Fruit fly (Drosophila melanogaster) whole organism, embryonic: Measurements from ENCODE around the gene Efr.
A peak's percentile ranks its signal among the peaks of the same experiment; 100 is the strongest.

Experiments used
- Ada2b ChIP-seq: fragments of 200-800 bp; sonication (Bioruptor generic); IDR thresholded peaks from 2 replicates; pipeline ENCODE4 v1.3.6; 2022; ENCODE audit warnings: missing biosample characterization, missing genetic modification characterization
- Antp ChIP-seq: fragments of 200-800 bp; sonication (Bioruptor generic); optimal IDR thresholded peaks from 3 replicates; lab custom pipeline; 2016; ENCODE audit warnings: missing biosample characterization, missing genetic modification characterization
- Atf3 ChIP-seq: fragments of 200-800 bp; sonication (Bioruptor generic); optimal IDR thresholded peaks from 3 replicates; lab custom pipeline; 2016; ENCODE audit warnings: missing biosample characterization, missing genetic modification characterization
- BtbVII ChIP-seq: fragments of 200-800 bp; sonication (Bioruptor generic); optimal IDR thresholded peaks from 3 replicates; lab custom pipeline; 2017; ENCODE audit warnings: missing biosample characterization, mild to moderate bottlenecking, missing genetic modification characterization
- CG10147 ChIP-seq: fragments of 200-800 bp; sonication (Bioruptor generic); optimal IDR thresholded peaks from 2 replicates; lab custom pipeline; 2019; ENCODE audit warnings: missing biosample characterization, mild to moderate bottlenecking, missing genetic modification characterization, moderate library complexity
- CG10565 ChIP-seq: fragments of 200-800 bp; sonication (Bioruptor generic); optimal IDR thresholded peaks from 3 replicates; lab custom pipeline; 2016; ENCODE audit warnings: missing biosample characterization, mild to moderate bottlenecking, missing genetic modification characterization
- CG11504 ChIP-seq: fragments of 200-800 bp; sonication (Bioruptor generic); optimal IDR thresholded peaks from 3 replicates; lab custom pipeline; 2019; ENCODE audit warnings: missing biosample characterization, mild to moderate bottlenecking, missing genetic modification characterization, moderate library complexity
- CG13287 ChIP-seq: fragments of 200-800 bp; sonication (Bioruptor generic); IDR thresholded peaks from 2 replicates; pipeline ENCODE4 v1.3.6; 2022; ENCODE audit warnings: missing biosample characterization, missing genetic modification characterization; ENCODE audit not compliant: partially characterized antibody
- CG13775 ChIP-seq: fragments of 200-800 bp; sonication (Bioruptor generic); optimal IDR thresholded peaks from 3 replicates; lab custom pipeline; 2017; ENCODE audit warnings: missing biosample characterization, mild to moderate bottlenecking, missing genetic modification characterization
- CG13894 ChIP-seq: fragments of 200-800 bp; sonication (Bioruptor generic); optimal IDR thresholded peaks from 3 replicates; lab custom pipeline; 2018; ENCODE audit warnings: missing biosample characterization, mild to moderate bottlenecking, missing genetic modification characterization, moderate library complexity
- CG14860 ChIP-seq: fragments of 200-800 bp; sonication (Bioruptor generic); IDR thresholded peaks from 3 replicates; pipeline ENCODE4 v1.3.6; 2022; ENCODE audit warnings: missing biosample characterization, missing genetic modification characterization; ENCODE audit not compliant: partially characterized antibody
- CG17802 ChIP-seq: fragments of 200-800 bp; sonication (Bioruptor generic); optimal IDR thresholded peaks from 2 replicates; lab custom pipeline; 2018; ENCODE audit warnings: missing biosample characterization, mild to moderate bottlenecking, missing genetic modification characterization, moderate library complexity
- CG17912 ChIP-seq: fragments of 200-800 bp; sonication (Bioruptor generic); optimal IDR thresholded peaks from 2 replicates; lab custom pipeline; 2018; ENCODE audit warnings: missing biosample characterization, mild to moderate bottlenecking, missing genetic modification characterization
- CG31441 ChIP-seq: fragments of 200-800 bp; sonication (Bioruptor generic); IDR thresholded peaks from 2 replicates; pipeline ENCODE4 v1.3.6; 2022; ENCODE audit warnings: missing biosample characterization, missing genetic modification characterization
- CG32767 ChIP-seq: fragments of 200-800 bp; sonication (Bioruptor generic); IDR thresholded peaks from 2 replicates; pipeline ENCODE4 v1.3.6; 2022; ENCODE audit warnings: missing biosample characterization, missing genetic modification characterization
- CG3838 ChIP-seq: fragments of 200-800 bp; sonication (Bioruptor generic); optimal IDR thresholded peaks from 3 replicates; lab custom pipeline; 2016; ENCODE audit warnings: missing biosample characterization, missing genetic modification characterization
- CG5245 ChIP-seq: fragments of 200-800 bp; sonication (Bioruptor generic); optimal IDR thresholded peaks from 3 replicates; lab custom pipeline; 2016; ENCODE audit warnings: missing biosample characterization, missing genetic modification characterization
- CG7928 ChIP-seq: fragments of 200-800 bp; sonication (Bioruptor generic); optimal IDR thresholded peaks from 2 replicates; lab custom pipeline; 2017; ENCODE audit warnings: missing biosample characterization, mild to moderate bottlenecking, missing genetic modification characterization
- CG8290 ChIP-seq, 3 experiments: fragments of 200-800 bp; sonication (Bioruptor generic); optimal IDR thresholded peaks; 2 replicates each; lab custom pipeline; 2016 to 2019; ENCODE audit warnings: missing biosample characterization in 3 of 3, missing genetic modification characterization in 3 of 3, mild to moderate bottlenecking in 2 of 3, moderate library complexity in 1 of 3
- D19A ChIP-seq: fragments of 200-800 bp; optimal IDR thresholded peaks from 3 replicates; lab custom pipeline; 2019; ENCODE audit warnings: missing biosample characterization, mild to moderate bottlenecking, missing genetic modification characterization, moderate library complexity
- Doc3 ChIP-seq: fragments of 200-800 bp; sonication (Bioruptor generic); IDR thresholded peaks from 3 replicates; pipeline ENCODE4 v1.3.6; 2022; ENCODE audit warnings: missing biosample characterization, missing genetic modification characterization; ENCODE audit not compliant: partially characterized antibody
- E2f1 ChIP-seq: fragments of 200-800 bp; sonication (Bioruptor generic); IDR thresholded peaks from 2 replicates; pipeline ENCODE4 v1.3.6; 2022; ENCODE audit warnings: missing biosample characterization, missing genetic modification characterization
- Elba2 ChIP-seq: fragments of 200-800 bp; sonication (Bioruptor generic); optimal IDR thresholded peaks from 3 replicates; lab custom pipeline; 2016; ENCODE audit warnings: missing biosample characterization, missing genetic modification characterization
- Ets65A ChIP-seq: fragments of 200-800 bp; sonication (Bioruptor generic); peaks from one replicate; lab custom pipeline; 2016; ENCODE audit warnings: missing biosample characterization, missing genetic modification characterization
- Ets97D ChIP-seq: fragments of 200-800 bp; sonication (Bioruptor generic); optimal IDR thresholded peaks from 3 replicates; lab custom pipeline; 2016; ENCODE audit warnings: missing biosample characterization, missing genetic modification characterization
- HLH54F ChIP-seq: fragments of 200-800 bp; sonication (Bioruptor generic); optimal IDR thresholded peaks from 3 replicates; lab custom pipeline; 2016; ENCODE audit warnings: missing biosample characterization, missing genetic modification characterization
- MESR4 ChIP-seq: fragments of 200-800 bp; sonication (Bioruptor generic); optimal IDR thresholded peaks from 2 replicates; lab custom pipeline; 2018; ENCODE audit warnings: missing biosample characterization, mild to moderate bottlenecking, missing genetic modification characterization, moderate library complexity
- Tbp ChIP-seq: fragments of >200 bp; optimal IDR thresholded peaks from 2 replicates; lab custom pipeline; 2018; ENCODE audit warnings: missing biosample characterization, missing genetic modification characterization
- cato ChIP-seq: fragments of 200-800 bp; sonication (Bioruptor generic); optimal IDR thresholded peaks from 2 replicates; lab custom pipeline; 2016; ENCODE audit warnings: missing biosample characterization, missing genetic modification characterization, borderline replicate concordance
- cg ChIP-seq: fragments of 200-800 bp; sonication (Bioruptor generic); optimal IDR thresholded peaks from 3 replicates; lab custom pipeline; 2019; ENCODE audit warnings: missing biosample characterization, mild to moderate bottlenecking, missing genetic modification characterization, moderate library complexity
- chif ChIP-seq, 2 experiments: fragments of 200-800 bp; sonication (Bioruptor generic); optimal IDR thresholded peaks; 3 replicates each; lab custom pipeline; 2016; ENCODE audit warnings: missing biosample characterization in 2 of 2, missing genetic modification characterization in 2 of 2
- da ChIP-seq: fragments of 200-800 bp; sonication (Bioruptor generic); optimal IDR thresholded peaks from 2 replicates; lab custom pipeline; 2016; ENCODE audit warnings: missing biosample characterization, missing genetic modification characterization
- danr ChIP-seq: fragments of 200-800 bp; sonication (Bioruptor generic); IDR thresholded peaks from 2 replicates; pipeline ENCODE4 v1.3.6; 2022; ENCODE audit warnings: missing biosample characterization, missing genetic modification characterization
- dysf ChIP-seq: fragments of 200-800 bp; sonication (Bioruptor generic); IDR thresholded peaks from 3 replicates; pipeline ENCODE4 v1.3.6; 2022; ENCODE audit warnings: missing biosample characterization, missing genetic modification characterization
- en ChIP-seq: fragments of 200-800 bp; sonication (Bioruptor generic); optimal IDR thresholded peaks from 2 replicates; lab custom pipeline; 2016; ENCODE audit warnings: missing biosample characterization, missing genetic modification characterization
- eyg ChIP-seq: fragments of 200-800 bp; sonication (Bioruptor generic); optimal IDR thresholded peaks from 3 replicates; lab custom pipeline; 2016; ENCODE audit warnings: missing biosample characterization, missing genetic modification characterization
- gsb-n ChIP-seq: fragments of 200-800 bp; sonication (Bioruptor generic); optimal IDR thresholded peaks from 3 replicates; lab custom pipeline; 2018; ENCODE audit warnings: missing biosample characterization, mild to moderate bottlenecking, missing genetic modification characterization
- gt ChIP-seq: fragments of 200-800 bp; sonication (Bioruptor generic); IDR thresholded peaks from 2 replicates; pipeline ENCODE4 v1.3.6; 2022; ENCODE audit warnings: missing biosample characterization, missing genetic modification characterization
- inv ChIP-seq: fragments of 200-800 bp; sonication (Bioruptor generic); IDR thresholded peaks from 2 replicates; pipeline ENCODE4 v1.3.6; 2022; ENCODE audit warnings: missing biosample characterization, missing genetic modification characterization; ENCODE audit not compliant: partially characterized antibody
- kah ChIP-seq: fragments of 200-800 bp; sonication (Bioruptor generic); optimal IDR thresholded peaks from 2 replicates; lab custom pipeline; 2018; ENCODE audit warnings: missing biosample characterization, mild to moderate bottlenecking, missing genetic modification characterization
- luna ChIP-seq: fragments of 200-800 bp; sonication (Bioruptor generic); optimal IDR thresholded peaks from 2 replicates; lab custom pipeline; 2016; ENCODE audit warnings: missing biosample characterization, missing genetic modification characterization
- maf-S ChIP-seq: fragments of 200-800 bp; sonication (Bioruptor generic); optimal IDR thresholded peaks from 2 replicates; lab custom pipeline; 2016; ENCODE audit warnings: missing biosample characterization, missing genetic modification characterization
- nerfin-1 ChIP-seq: fragments of 200-800 bp; sonication (Bioruptor generic); optimal IDR thresholded peaks from 3 replicates; lab custom pipeline; 2019; ENCODE audit warnings: missing biosample characterization, mild to moderate bottlenecking, missing genetic modification characterization, moderate library complexity
- odd ChIP-seq: fragments of 200-800 bp; sonication (Bioruptor generic); optimal IDR thresholded peaks from 2 replicates; lab custom pipeline; 2017; ENCODE audit warnings: missing biosample characterization, mild to moderate bottlenecking, missing genetic modification characterization
- otp ChIP-seq: fragments of 200-800 bp; sonication (Bioruptor generic); IDR thresholded peaks from 3 replicates; pipeline ENCODE4, ENCODE4 v1.3.6; 2022; ENCODE audit warnings: missing biosample characterization, missing genetic modification characterization
- pho ChIP-seq: fragments of 200-800 bp; sonication (Bioruptor generic); optimal IDR thresholded peaks from 2 replicates; lab custom pipeline; 2016; ENCODE audit warnings: missing biosample characterization, missing genetic modification characterization
- pzg ChIP-seq: fragments of 200-800 bp; sonication (Bioruptor generic); optimal IDR thresholded peaks from 3 replicates; lab custom pipeline; 2018; ENCODE audit warnings: missing biosample characterization, mild to moderate bottlenecking, missing genetic modification characterization, moderate library complexity
- slbo ChIP-seq: fragments of 200-800 bp; sonication (Bioruptor generic); IDR thresholded peaks from 2 replicates; pipeline ENCODE4 v1.3.6; 2022; ENCODE audit warnings: missing biosample characterization, missing genetic modification characterization
- tna ChIP-seq: fragments of 200-800 bp; sonication (Bioruptor generic); IDR thresholded peaks from 2 replicates; pipeline ENCODE4 v1.3.6; 2022; ENCODE audit warnings: missing biosample characterization, missing genetic modification characterization; ENCODE audit not compliant: partially characterized antibody
- unpg ChIP-seq: fragments of 200-800 bp; sonication (Bioruptor generic); optimal IDR thresholded peaks from 3 replicates; lab custom pipeline; 2018; ENCODE audit warnings: missing biosample characterization, mild to moderate bottlenecking, missing genetic modification characterization, moderate library complexity
- yki ChIP-seq: fragments of >200 bp; optimal IDR thresholded peaks from 3 replicates; lab custom pipeline; 2018

The Efr gene

DNA sequence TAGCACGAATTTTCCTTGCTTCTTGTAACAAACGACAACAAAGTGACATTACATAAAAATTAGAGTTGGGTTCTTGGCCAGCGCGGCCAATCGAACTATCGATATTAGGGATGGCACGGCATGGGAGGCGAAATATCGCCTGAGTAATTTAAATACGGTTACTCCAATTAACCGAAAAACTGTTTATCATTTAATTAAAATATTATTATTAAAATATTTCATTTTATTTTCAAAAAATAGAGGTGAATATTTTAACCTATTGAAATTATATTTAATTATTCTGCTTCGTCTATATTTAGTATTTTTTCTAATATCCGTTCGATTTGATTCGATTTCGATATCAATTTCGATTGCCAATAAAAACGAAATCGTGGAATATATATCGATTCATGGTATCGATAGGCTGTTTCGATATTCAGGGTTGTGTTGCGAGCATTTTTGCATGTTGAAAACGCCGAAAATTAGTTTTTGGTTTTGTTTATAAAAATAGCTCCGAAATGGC lies 35.7 kb downstream of the Efr start, which contains the start of the genes Rbcn-3A and Spx (continued):
- TF ChIP-seq gsb-n (no peak), CG13894 (peak; percentile 8), E2f1 (GFP tag; lab: Robert Waterston, UW) (no peak), kah (GFP tag; lab: Kevin White, UChicago) (no peak), Antp (GFP tag; lab: Kevin White, UChicago) (no peak), odd (no peak), danr (GFP tag; lab: Robert Waterston, UW) (no peak), CG11504 (tag; lab: Kevin White, UChicago) (peak; percentile 24), CG13775 (GFP tag; lab: Kevin White, UChicago) (peak; percentile 32), dysf (GFP tag; lab: Robert Waterston, UW) (no peak), CG3838 (GFP tag; lab: Kevin White, UChicago) (no peak), CG8290 (GFP tag; optimal IDR thresholded peaks at IDR 0.05; lab: Kevin White, UChicago) (no peak), CG8290 (tag; optimal IDR thresholded peaks at IDR 0.05; lab: Kevin White, UChicago) (no peak), BtbVII (GFP tag; lab: Kevin White, UChicago) (no peak), yki (lab: Kevin White, UChicago) (no peak), CG10565 (no peak), HLH54F (GFP tag; lab: Kevin White, UChicago) (no peak), Doc3 (GFP tag; lab: Robert Waterston, UW) (peak; percentile 89), Ets97D (peak; percentile 18), inv (GFP tag; lab: Robert Waterston, UW) (peak; percentile 81), CG17802 (tag; lab: Kevin White, UChicago) (no peak), gt (GFP tag; lab: Robert Waterston, UW) (no peak), da (GFP tag; lab: Kevin White, UChicago) (no peak), Ada2b (GFP tag; lab: Robert Waterston, UW) (no peak), chif (GFP tag; optimal IDR thresholded peaks at IDR 0.05; lab: Kevin White, UChicago) (no peak), en (no peak), CG32767 (GFP tag; lab: Robert Waterston, UW) (0 out of 2 replicates have a peak, but pooled peaks have one; percentile 12), pho (GFP tag; lab: Kevin White, UChicago) (no peak), slbo (peak; percentile 69), Atf3 (no peak), CG13287 (GFP tag; lab: Robert Waterston, UW) (peak; percentile 87), CG31441 (GFP tag; lab: Robert Waterston, UW) (peak; percentile 36; the same call in 1 of the 2 replicates), eyg (no peak), cato (no peak), cg (GFP tag; lab: Kevin White, UChicago) (no peak), CG17912 (no peak), MESR4 (GFP tag; lab: Kevin White, UChicago) (no peak), luna (no peak), D19A (tag; lab: Kevin White, UChicago) (peak; percentile 21), maf-S (no peak), nerfin-1 (tag; lab: Kevin White, UChicago) (no peak), unpg (GFP tag; lab: Kevin White, UChicago) (no peak), pzg (GFP tag; lab: Kevin White, UChicago) (peak; percentile 42), CG5245 (GFP tag; lab: Kevin White, UChicago) (no peak), Tbp (GFP tag; lab: Kevin White, UChicago) (no peak), CG10147 (GFP tag; lab: Kevin White, UChicago) (no peak), CG14860 (GFP tag; lab: Robert Waterston, UW) (peak; percentile 89), Elba2 (GFP tag; lab: Kevin White, UChicago) (no peak), tna (GFP tag; lab: Robert Waterston, UW) (peak; percentile 70), CG7928 (GFP tag; lab: Kevin White, UChicago) (no peak), Ets65A (GFP tag; lab: Kevin White, UChicago) (peak; percentile 9), otp (GFP tag; lab: Robert Waterston, UW) (no peak)
